Fruit fly (Drosophila melanogaster) whole organism: ENCODE measurements around the gene Hipk.

Source experiments
- CG8478 ChIP-seq: fragments of >200 bp; optimal IDR thresholded peaks from 2 replicates; lab custom pipeline; 2018; ENCODE audit warnings: inconsistent platforms
- Dll ChIP-seq: fragments of >200 bp; optimal IDR thresholded peaks from 2 replicates; lab custom pipeline; 2017
- EcR ChIP-seq, 2 experiments: fragments of >200 bp; optimal IDR thresholded peaks; 2 replicates each; lab custom pipeline; 2017; ENCODE audit warnings: missing biosample characterization in 2 of 2, missing genetic modification characterization in 2 of 2, missing genetic modification reagents in 2 of 2
- pan ChIP-seq: fragments of >200 bp; optimal IDR thresholded peaks from 2 replicates; lab custom pipeline; 2017
- psq ChIP-seq: fragments of >200 bp; optimal IDR thresholded peaks from 2 replicates; lab custom pipeline; 2017
- usp ChIP-seq: fragments of >200 bp; optimal IDR thresholded peaks from 2 replicates; lab custom pipeline; 2017; ENCODE audit warnings: missing biosample characterization, missing genetic modification characterization, mixed read lengths

Gene Hipk

DNA sequence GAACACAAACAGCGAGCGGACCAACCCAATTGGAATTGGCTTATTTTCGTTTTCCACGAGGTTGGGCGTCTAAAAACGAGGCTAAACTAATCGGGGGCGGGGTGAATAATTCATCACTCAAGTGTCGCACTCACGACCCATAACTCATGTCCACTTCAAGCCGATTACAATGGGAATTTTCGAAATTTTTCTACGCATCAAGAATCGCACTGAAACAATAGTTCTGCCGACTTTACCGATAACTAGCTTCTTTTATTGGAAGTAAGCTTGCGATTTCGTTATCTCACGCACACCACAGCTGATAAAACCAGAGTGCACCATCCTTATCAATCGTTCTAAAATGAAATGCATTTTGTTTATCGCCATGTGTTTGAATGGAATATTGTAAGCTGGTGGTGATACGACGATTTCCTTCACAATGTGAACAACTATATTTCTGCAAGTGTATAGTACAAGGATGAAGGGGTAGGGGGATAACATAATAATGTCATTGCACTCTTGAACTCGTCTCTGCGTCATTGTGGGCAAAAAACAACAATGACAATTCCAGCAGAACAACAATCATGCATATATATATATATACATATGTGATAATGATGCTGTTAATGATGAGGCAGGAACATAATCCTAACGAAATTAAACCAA lies 16.7 kb downstream of the Hipk start:
- TF ChIP-seq EcR (GFP tag; optimal IDR thresholded peaks at IDR 0.05; lab: Kevin White, UChicago) (peak; percentile 34 to 55), usp (no peak)

DNA sequence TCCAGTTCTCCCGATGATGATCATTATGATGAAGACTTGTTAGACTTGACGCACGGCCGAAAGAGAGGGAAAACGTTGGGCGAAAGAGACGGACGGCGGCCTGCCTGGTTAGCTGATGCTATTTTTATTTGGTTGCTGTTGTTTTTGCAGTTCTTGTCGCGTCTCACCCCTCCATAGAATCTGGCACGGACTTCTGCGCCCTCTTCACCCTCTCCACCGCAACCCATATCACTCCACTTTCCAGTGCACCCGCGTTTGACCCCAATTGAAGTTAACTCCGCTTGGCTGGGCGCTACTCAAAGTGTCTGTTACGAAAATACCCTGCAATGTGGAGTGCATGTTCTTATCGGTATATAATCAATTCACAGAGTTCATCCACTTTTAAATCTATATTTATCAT lies 18.3 kb downstream of the Hipk start:
- TF ChIP-seq usp (no peak), EcR (GFP tag; optimal IDR thresholded peaks at IDR 0.05; lab: Kevin White, UChicago) (peak in 1 of 2 experiments; percentile 45)

DNA sequence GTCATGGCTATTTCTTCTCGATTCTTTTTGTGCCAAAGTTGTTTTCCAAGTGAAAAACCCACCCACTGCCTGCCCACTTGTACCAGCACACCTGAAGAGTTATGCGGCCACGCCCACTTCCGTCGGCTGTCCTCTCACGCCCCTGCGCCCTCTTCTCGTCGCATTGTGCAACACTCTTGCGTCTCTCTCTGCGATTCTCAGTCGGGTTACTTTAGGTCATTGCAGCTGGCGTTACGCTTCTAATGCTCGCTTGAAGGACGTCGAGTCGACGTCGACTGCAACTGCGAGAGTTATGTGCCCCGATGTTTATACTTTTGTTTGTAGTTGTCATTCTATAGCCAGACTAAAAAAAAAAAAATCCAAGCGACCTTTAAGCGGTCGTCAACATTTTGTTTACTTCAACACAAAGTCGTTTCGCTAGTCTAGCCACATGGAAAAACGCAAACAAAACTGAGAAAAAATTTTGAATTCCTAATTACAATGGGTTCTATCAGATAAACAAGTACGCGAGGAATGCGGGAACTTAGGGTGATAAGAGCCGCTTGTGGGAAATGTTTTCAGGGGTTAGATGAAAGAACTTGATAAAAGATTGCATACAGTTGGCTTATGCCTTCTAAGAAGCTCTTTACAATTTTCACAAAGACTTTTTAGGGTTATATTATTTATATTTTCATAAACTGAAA lies 19.1 kb downstream of the Hipk start:
- TF ChIP-seq pan (lab: Kevin White, UChicago): no peak
- no peak for TF ChIP-seq psq
- TF ChIP-seq EcR (GFP tag; optimal IDR thresholded peaks at IDR 0.05; lab: Kevin White, UChicago): peak in 1 of 2 experiments; percentile 79
- TF ChIP-seq Dll (lab: Kevin White, UChicago): no peak

DNA sequence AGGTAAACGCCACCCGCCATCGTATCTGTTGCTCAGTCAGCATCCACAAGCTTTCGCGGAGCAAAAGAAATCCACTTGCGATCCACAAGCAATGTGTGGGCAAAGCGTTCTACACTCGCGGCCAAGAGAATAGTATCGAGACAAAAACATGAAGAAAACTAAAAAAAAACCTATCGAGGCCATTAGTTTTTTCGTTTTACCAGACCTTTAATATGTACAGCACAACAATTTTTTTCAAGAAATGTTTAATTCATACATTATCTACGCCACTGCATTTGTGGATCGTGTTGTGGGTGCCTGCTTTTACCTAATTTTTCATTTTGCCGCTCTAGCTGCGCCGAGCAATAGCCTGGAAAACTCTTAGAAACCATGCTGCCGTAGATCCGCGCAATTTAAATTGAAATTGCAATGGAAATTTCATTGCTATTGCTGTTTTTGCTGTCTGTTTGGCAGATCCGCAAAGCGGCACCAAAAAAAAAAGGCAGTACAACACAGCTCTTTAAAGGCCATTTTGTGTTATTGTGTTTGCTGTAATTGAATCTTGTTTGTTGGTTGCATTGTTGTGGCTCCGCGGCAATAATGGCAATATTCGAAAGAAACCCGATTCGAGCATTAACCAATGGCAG lies 20.3 kb downstream of the Hipk start:
- no peak for TF ChIP-seq psq
- no peak for TF ChIP-seq pan (lab: Kevin White, UChicago)
- no peak for TF ChIP-seq usp
- TF ChIP-seq EcR (GFP tag; optimal IDR thresholded peaks at IDR 0.05; lab: Kevin White, UChicago): no peak
- no peak for TF ChIP-seq CG8478 (lab: Kevin White, UChicago)
- no peak for TF ChIP-seq Dll (lab: Kevin White, UChicago)

DNA sequence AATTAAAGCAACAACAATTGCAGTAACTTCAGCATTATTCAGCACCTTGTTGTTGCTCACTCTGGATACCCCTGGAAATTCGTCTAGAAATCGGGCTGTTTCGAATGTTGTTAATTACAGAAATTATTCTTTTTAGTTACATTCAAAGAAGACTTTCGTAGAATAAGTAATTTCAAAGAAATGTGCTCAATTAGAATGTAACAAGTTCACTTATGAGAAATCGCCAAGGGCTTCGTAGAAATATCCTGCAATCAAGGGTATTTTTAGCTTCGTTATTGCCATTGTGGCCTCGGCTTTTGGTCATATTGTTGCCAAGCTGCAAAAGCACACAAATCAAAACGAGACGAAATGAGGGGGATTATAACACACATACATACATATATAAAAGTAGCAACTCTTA lies 21.1 kb downstream of the Hipk start:
- TF ChIP-seq CG8478 (lab: Kevin White, UChicago): no peak
- no peak for TF ChIP-seq usp
- TF ChIP-seq Dll (lab: Kevin White, UChicago): no peak
- TF ChIP-seq EcR (GFP tag; optimal IDR thresholded peaks at IDR 0.05; lab: Kevin White, UChicago): no peak
- TF ChIP-seq psq: no peak
- TF ChIP-seq pan (lab: Kevin White, UChicago): no peak

DNA sequence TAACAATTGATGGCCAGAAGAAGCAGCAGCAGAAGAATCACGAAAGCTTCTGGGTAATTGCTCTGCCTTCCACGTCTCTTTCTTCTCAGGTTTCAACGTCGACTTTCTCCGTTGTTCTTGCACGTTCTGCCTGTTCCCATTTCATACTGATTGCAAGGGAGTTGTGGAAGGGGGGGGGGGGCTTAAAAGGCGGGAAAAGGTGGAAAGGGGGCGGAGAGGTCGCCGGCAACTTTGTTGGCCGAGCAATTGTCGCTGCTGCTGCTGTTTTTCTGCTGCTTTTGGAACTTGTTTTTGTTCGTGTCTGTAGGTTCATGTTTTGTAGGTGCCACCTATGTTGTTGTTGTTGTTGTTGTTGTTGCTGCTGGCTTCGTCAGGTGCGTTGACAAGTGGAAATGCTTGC lies 22.7 kb downstream of the Hipk start:
- no peak for TF ChIP-seq usp
- no peak for TF ChIP-seq psq

DNA sequence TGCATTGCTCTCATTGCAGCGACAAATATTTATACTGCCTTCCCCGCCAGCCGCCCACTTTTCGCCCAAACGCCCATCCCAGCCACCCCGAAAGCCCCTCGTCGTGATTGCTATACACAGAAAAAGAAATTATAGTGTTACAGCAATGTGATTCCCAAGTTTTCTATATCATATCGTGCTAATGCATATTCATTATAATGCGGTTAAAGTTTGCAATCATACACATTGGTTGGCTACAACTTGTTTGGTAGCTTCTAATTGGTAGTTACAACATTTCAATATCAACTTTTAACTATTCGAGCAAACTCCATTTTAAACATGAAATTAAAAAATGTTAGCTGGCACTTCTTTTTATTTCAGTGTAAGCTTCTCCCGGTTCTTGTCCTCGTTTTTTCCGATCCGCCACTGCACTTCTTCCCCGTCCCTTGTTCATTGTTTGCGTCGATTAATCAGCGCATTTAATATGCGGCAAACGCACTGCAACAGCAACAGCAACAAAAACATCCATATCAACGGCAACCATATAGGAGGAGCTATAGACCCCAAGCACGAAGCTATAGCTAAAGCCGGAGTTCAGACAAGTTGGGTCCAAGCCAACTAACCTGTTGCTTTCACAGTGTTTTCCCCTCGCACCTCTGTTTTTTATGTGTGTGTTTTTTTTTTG lies 23.2 kb downstream of the Hipk start:
- TF ChIP-seq Dll (lab: Kevin White, UChicago): no peak
- no peak for TF ChIP-seq CG8478 (lab: Kevin White, UChicago)
- TF ChIP-seq psq: no peak
- no peak for TF ChIP-seq usp
- TF ChIP-seq EcR (GFP tag; optimal IDR thresholded peaks at IDR 0.05; lab: Kevin White, UChicago): no peak
- no peak for TF ChIP-seq pan (lab: Kevin White, UChicago)

DNA sequence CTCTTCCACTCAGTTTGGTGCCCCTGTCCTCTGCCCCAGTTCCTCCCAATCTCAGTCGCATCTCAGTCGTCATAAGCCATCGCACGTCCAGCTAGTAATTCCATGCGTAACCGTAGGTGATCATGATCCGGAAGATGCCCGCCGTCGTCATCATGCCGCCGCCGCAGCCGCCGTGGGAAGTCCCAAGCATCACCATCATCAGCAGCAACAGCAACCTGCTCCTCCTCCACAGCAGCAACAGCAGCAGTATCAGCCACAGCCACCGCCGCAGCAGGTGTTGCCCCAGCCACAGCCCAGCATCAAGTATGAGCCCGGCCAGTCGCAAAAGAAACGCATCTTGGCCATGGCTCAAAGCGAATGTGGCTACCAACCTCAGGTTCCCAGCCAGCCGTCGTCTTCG lies 30.1 kb downstream of the Hipk start:
- TF ChIP-seq pan (lab: Kevin White, UChicago): no peak
- TF ChIP-seq EcR (GFP tag; optimal IDR thresholded peaks at IDR 0.05; lab: Kevin White, UChicago): no peak
- no peak for TF ChIP-seq psq
- no peak for TF ChIP-seq CG8478 (lab: Kevin White, UChicago)
- TF ChIP-seq Dll (lab: Kevin White, UChicago): no peak
- TF ChIP-seq usp: no peak

DNA sequence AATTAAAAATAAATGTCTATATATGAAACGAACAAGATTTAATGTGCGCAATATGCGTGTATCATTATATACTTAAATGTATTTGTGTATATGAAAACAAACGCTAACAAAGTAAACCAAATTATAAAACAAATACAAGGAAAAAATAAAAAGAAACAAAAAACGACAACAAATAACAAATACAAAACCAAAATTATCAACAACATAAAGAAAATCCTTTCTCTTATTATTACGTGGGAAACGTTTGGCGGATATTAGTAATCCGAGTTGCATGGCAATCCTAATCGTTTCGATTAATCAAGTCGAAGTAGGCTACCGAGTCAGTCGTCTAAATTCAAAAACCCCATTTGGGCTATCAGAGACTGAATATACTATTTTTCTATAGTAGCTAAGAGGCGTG lies 38.2 kb downstream of the Hipk start, which contains the start of gene Ppm1:
Gene Ppm1, plus strand, starts transcription at position 301 of the 400 bp plus-strand sequence.
- TF ChIP-seq EcR (GFP tag; optimal IDR thresholded peaks at IDR 0.05; lab: Kevin White, UChicago) (no peak), pan (lab: Kevin White, UChicago) (no peak), psq (no peak), usp (no peak), CG8478 (lab: Kevin White, UChicago) (no peak), Dll (lab: Kevin White, UChicago) (no peak)

DNA sequence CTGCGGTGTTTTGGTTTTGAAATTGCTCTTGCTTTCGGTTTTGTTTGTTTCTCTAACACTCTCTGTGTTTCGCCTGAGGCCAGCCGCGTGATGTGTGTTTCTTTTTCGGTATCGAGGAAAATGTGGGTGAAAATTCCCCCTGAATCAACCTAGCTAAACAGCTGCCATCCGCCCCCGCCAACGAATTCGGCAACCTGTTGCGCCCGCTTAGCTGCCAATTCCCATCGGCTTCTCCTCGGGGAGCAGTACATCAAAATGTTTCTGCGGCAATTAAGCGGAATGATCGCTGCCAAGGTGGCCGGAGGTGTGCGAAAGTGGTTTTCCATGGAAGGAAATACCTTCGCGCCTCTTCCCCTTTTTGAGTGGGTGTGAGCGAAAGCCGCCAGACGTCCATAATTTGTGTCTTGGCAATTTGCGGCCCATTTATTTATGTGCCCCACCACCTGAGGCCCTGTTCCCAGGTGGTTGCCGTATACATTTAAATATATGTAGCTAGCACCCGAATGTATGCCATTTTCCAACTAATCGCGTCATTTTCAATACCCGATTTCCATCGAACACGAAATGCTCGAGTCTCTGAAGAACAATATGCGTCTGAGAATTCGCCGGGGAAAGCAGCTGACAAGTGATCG lies 43.8 kb downstream of the Hipk start:
- TF ChIP-seq Dll (lab: Kevin White, UChicago) (no peak), usp (no peak), psq (no peak), pan (lab: Kevin White, UChicago) (no peak), CG8478 (lab: Kevin White, UChicago) (no peak), EcR (GFP tag; optimal IDR thresholded peaks at IDR 0.05; lab: Kevin White, UChicago) (no peak)

DNA sequence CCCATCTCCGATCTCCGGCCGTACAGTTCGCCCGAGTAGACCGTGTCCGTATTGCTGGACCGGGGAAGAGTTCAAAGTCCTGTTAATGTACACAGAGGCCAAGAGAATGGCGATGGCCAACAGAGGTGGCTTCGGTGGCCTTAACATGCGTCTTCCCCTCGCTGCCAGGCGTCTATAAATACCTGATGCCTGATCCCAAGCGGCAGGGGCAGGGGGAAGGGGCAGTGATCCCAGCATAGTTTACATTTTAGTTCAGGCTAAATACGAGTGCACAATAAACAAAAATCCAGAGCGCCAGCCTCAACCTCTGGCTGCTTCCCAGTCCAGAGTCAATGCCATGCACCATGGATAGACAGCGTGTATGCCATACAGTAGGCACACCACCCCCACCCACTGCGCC lies 45.0 kb downstream of the Hipk start:
- TF ChIP-seq usp (no peak), Dll (lab: Kevin White, UChicago) (no peak), CG8478 (lab: Kevin White, UChicago) (no peak), pan (lab: Kevin White, UChicago) (no peak), psq (no peak), EcR (GFP tag; optimal IDR thresholded peaks at IDR 0.05; lab: Kevin White, UChicago) (peak in 1 of 2 experiments; percentile 24)

DNA sequence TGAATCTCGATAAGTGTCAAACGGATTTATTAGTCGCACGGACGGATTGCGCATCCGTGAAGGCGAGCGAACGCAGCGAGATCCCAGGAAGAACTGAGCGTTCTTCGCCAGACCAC lies 46.2 kb downstream of the Hipk start, which contains the start of gene Kah:
Gene Kah, minus strand, starts transcription at position 101 of the 116 bp plus-strand sequence.
- TF ChIP-seq psq (no peak), EcR (GFP tag; optimal IDR thresholded peaks at IDR 0.05; lab: Kevin White, UChicago) (no peak), usp (no peak), CG8478 (lab: Kevin White, UChicago) (no peak), Dll (lab: Kevin White, UChicago) (no peak), pan (lab: Kevin White, UChicago) (no peak)
